Fruit fly (Drosophila melanogaster): Measurements from ENCODE around the gene CG12104.

Gene CG12104

DNA sequence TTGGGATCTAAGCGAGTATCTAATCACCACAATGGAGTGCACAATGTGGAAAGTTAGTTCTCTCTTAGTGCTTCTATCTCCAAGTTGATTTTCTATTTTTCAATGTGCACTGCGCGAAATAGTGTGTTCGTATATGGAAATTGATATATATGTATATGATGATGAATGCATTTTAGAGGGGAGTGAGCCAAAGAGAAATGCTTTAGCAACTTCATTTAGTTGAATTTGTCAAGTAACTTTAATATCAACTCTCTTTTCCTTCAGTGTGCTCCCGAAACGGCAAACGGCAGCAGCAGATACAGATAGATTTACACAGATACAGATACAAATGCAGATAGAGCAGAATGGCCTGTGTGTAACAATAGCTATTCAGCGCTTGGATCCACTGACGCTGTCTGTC is 18.5 kb downstream of the CG12104 start (continued):
- TF ChIP-seq CG10979 (tag; optimal IDR thresholded peaks at IDR 0.05) (no peak), CG18476 (GFP tag; optimal IDR thresholded peaks at IDR 0.05) (no peak), ab (GFP tag; optimal IDR thresholded peaks at IDR 0.05) (no peak), wek (GFP tag; optimal IDR thresholded peaks at IDR 0.05) (no peak), CG3407 (GFP tag; optimal IDR thresholded peaks at IDR 0.05) (no peak), Doc2 (GFP tag; IDR thresholded peaks at IDR 0.05) (no peak), CG10274 (GFP tag; optimal IDR thresholded peaks at IDR 0.05) (no peak), CG10959 (GFP tag; IDR thresholded peaks at IDR 0.05) (no peak), CG42726 (GFP tag; IDR thresholded peaks at IDR 0.05; ENCODE audit: partially characterized antibody) (no peak), CG4404 (GFP tag; IDR thresholded peaks at IDR 0.05) (peak; percentile 72), Oli (tag; optimal IDR thresholded peaks at IDR 0.05) (peak; percentile 72), dmrt99B (tag; optimal IDR thresholded peaks at IDR 0.05) (peak; percentile 62), CG33213 (GFP tag; optimal IDR thresholded peaks at IDR 0.05) (no peak), Nf-YA (GFP tag; IDR thresholded peaks at IDR 0.05) (no peak), lola (GFP tag; optimal IDR thresholded peaks at IDR 0.05) (peak in 1 of 3 experiments; percentile 59), CG8290 (GFP tag; optimal IDR thresholded peaks at IDR 0.05) (no peak), CG8290 (tag; optimal IDR thresholded peaks at IDR 0.05) (peak in 1 of 2 experiments; percentile 75), CG6654 (GFP tag; optimal IDR thresholded peaks at IDR 0.05) (no peak), CG11085 (GFP tag; IDR thresholded peaks at IDR 0.05) (no peak), Xrp1 (GFP tag; IDR thresholded peaks at IDR 0.05) (peak; percentile 86), en (GFP tag; optimal IDR thresholded peaks at IDR 0.05) (peak; percentile 18), CG3995 (GFP tag; optimal IDR thresholded peaks at IDR 0.05) (no peak), otp (GFP tag; IDR thresholded peaks at IDR 0.05) (peak; percentile 84), nerfin-2 (GFP tag; IDR thresholded peaks at IDR 0.05; ENCODE audit: partially characterized antibody) (no peak), Bdp1 (GFP tag; optimal IDR thresholded peaks at IDR 0.05) (peak; percentile 17), pum (GFP tag; optimal IDR thresholded peaks at IDR 0.05) (peak; percentile 46), toy (GFP tag; IDR thresholded peaks at IDR 0.05) (no peak), Vsx1 (GFP tag; optimal IDR thresholded peaks at IDR 0.05) (no peak), Hsf (GFP tag; optimal IDR thresholded peaks at IDR 0.05) (peak; percentile 69), MBD-R2 (GFP tag; IDR thresholded peaks at IDR 0.05) (peak; percentile 23; the same call in 1 of the 2 replicates), twi (tag; optimal IDR thresholded peaks at IDR 0.05) (peak; percentile 28), CG12071 (GFP tag; optimal IDR thresholded peaks at IDR 0.05) (no peak), nerfin-1 (tag; optimal IDR thresholded peaks at IDR 0.05) (peak; percentile 21), amos (GFP tag; IDR thresholded peaks at IDR 0.05; ENCODE audit: partially characterized antibody) (no peak), oc (tag; optimal IDR thresholded peaks at IDR 0.05) (peak; percentile 59), h (optimal IDR thresholded peaks at IDR 0.05) (no peak), CG14050 (GFP tag; IDR thresholded peaks at IDR 0.05) (peak; percentile 64; the same call in 2 of the 3 replicates), pzg (GFP tag; optimal IDR thresholded peaks at IDR 0.05) (no peak), psq (GFP tag; optimal IDR thresholded peaks at IDR 0.05) (peak; percentile 22), pita (GFP tag; optimal IDR thresholded peaks at IDR 0.05) (no peak), CG2678 (tag; optimal IDR thresholded peaks at IDR 0.05) (peak; percentile 58), CG5953 (GFP tag; IDR thresholded peaks at IDR 0.05) (no peak), lmd (GFP tag; IDR thresholded peaks at IDR 0.05) (peak; percentile 61), CG12659 (GFP tag; optimal IDR thresholded peaks at IDR 0.05) (peak; percentile 43), aop (GFP tag; IDR thresholded peaks at IDR 0.05) (peak; percentile 43; the same call in 1 of the 2 replicates), CG17568 (GFP tag; optimal IDR thresholded peaks at IDR 0.05) (peak; percentile 56), Dip2 (GFP tag; IDR thresholded peaks at IDR 0.05) (no peak), CoRest (tag; optimal IDR thresholded peaks at IDR 0.05) (peak; percentile 60), Sry-β (GFP tag; optimal IDR thresholded peaks at IDR 0.05) (no peak), CG10462 (GFP tag; optimal IDR thresholded peaks at IDR 0.05) (peak; percentile 29), Gug (GFP tag; IDR thresholded peaks at IDR 0.05) (peak; percentile 44; the same call in 2 of the 4 replicates)
